Fruit fly (Drosophila melanogaster) S2 (cell line): ENCODE data around the gene ear.

Experiments
- CG8478 ChIP-seq: fragments of >200 bp; optimal IDR thresholded peaks from 2 replicates; lab custom pipeline; 2018
- CTCF ChIP-seq, 2 experiments: fragments of >200 bp; optimal IDR thresholded peaks; 2 replicates each; lab custom pipeline; 2018

DNA sequence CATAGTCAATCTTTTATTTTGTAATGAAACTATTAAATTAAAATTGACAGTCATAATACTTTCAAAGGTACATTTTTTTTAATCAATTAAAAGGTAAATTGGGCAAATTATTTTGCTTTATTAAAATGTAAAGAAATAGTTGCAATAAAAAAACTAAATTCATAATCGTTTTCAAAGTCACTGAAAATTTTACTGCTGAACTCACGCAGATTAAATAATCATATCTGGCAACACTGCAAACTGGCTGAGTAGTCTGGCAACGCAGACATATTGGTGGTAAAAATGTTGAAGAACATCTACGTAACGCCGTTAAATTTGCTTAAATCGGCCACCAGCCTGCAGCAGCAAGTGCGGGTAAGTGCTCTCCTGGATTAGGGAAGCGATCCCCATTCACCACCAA, 9.9 kb downstream of the ear start, which contains the start of gene mRpL9:
- TF ChIP-seq CG8478 (lab: Kevin White, UChicago) (no peak), CTCF (optimal IDR thresholded peaks at IDR 0.05; lab: Kevin White, UChicago) (peak; percentile 4 to 23)
